Worm (Caenorhabditis elegans): ENCODE measurements around the gene npp-22.
A peak's percentile ranks its signal among the peaks of the same experiment; 100 is the strongest.

The npp-22 gene

DNA sequence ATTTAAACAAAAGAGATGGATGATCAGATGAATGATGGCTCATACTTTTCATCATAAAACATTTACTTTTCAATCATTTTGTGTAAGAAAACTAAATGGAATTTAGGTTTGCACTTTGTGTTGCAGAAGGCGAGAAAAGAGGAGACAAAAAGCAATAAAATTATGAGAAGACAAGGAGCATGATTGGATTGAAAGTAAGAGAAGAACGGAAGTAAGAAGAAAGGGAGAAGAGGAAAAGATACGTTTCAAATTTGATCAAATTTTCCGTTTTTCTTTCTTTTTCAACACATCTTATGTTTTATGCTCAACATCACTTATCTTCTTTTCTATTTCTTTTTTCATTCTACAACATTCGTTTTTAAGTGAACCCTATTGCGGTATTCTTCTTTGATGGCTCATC is 28.6 kb downstream of the npp-22 start:
- no peak for TF ChIP-seq lin-13 (tag; optimal IDR thresholded peaks at IDR 0.05)
- TF ChIP-seq ces-1 (GFP tag; optimal IDR thresholded peaks at IDR 0.05): peak; percentile 81
- no peak for TF ChIP-seq sem-2 (GFP tag; optimal IDR thresholded peaks at IDR 0.05)
- TF ChIP-seq unc-39 (tag; optimal IDR thresholded peaks at IDR 0.05): no peak

DNA sequence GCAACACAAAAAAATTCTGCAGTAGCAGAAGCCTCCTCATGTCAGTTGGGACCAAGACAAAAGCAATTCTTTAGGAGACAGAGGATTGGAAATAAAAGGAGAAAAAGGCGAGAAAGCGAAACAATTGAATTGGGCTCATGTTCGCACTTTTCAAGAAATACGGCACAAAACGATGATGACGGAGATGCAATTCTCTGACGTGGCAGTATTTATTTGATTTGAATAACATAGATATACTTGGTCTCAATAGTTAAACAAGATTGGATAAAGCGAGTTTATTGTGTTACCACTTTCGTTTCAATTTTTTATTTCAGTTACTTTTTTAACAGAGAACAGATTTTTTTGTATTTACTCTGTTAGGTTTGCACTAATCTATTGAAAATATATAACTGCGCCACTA is 35.8 kb downstream of the npp-22 start:
- TF ChIP-seq ces-1 (GFP tag; optimal IDR thresholded peaks at IDR 0.05): peak; percentile 84
- TF ChIP-seq sem-2 (GFP tag; optimal IDR thresholded peaks at IDR 0.05): no peak

DNA sequence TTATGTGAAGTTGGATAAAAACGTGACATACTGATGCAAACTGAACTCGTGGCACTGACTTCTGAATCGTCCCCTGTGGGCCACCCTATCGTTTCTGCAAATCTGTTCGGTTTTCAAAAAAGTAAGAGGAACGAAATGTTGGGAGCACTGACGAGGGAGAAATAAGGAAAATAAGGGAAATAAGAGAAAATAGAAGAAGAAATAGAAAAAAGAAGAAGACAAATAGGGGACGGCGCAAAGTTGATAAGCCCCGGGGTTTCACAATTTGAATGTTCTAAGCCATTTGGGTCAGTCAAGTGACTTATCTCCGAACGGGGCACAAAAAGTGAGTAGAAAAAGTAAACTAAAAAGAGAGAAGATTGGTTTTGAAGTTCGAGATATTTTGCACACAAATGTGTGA is 37.7 kb downstream of the npp-22 start, which contains the start of gene W05E10.5:
Gene W05E10.5, minus strand, starts transcription at position 101 of the 400 bp plus-strand sequence.
- TF ChIP-seq drap-1 (GFP tag; optimal IDR thresholded peaks at IDR 0.05) (no peak), lin-32 (GFP tag; optimal IDR thresholded peaks at IDR 0.05) (no peak), lin-13 (tag; optimal IDR thresholded peaks at IDR 0.05) (no peak), sptf-1 (tag; optimal IDR thresholded peaks at IDR 0.05) (no peak), tbx-8 (GFP tag; optimal IDR thresholded peaks at IDR 0.05) (no peak), elt-1 (tag; optimal IDR thresholded peaks at IDR 0.05; ENCODE audit: borderline replicate concordance, insufficient read depth) (no peak)

DNA sequence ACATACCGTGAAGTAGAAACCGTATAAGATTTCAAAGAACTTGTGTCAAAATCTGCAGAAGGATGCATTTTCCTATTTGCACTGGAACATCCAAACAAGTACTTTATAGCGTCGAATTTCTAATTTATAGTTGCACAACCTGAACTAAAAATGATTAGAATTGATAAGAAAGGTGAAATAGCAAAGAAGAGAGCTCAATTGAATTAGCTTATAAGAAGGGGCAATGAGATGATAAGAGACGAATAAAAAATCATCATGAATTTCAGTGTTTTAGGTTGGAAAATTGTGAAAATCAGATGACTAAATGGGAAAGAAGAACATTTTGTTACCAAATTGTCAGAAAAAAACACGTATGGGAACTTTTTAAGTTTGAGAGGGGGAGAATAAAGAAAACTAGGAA is 41.7 kb downstream of the npp-22 start, which contains the start of gene W05E10.1:
Gene W05E10.1, minus strand, starts transcription at position 139 of the 400 bp plus-strand sequence.
- TF ChIP-seq zip-8 (tag; optimal IDR thresholded peaks at IDR 0.05) (no peak), sem-2 (GFP tag; optimal IDR thresholded peaks at IDR 0.05) (no peak), unc-62 (GFP tag; optimal IDR thresholded peaks at IDR 0.05) (no peak), bed-3 (GFP tag; optimal IDR thresholded peaks at IDR 0.05) (no peak), ceh-43 (GFP tag; optimal IDR thresholded peaks at IDR 0.05) (no peak), elt-3 (tag; optimal IDR thresholded peaks at IDR 0.05) (no peak), mab-5 (tag; optimal IDR thresholded peaks at IDR 0.05) (no peak), nhr-76 (tag; optimal IDR thresholded peaks at IDR 0.05) (no peak), ztf-11 (tag; optimal IDR thresholded peaks at IDR 0.05) (no peak)

DNA sequence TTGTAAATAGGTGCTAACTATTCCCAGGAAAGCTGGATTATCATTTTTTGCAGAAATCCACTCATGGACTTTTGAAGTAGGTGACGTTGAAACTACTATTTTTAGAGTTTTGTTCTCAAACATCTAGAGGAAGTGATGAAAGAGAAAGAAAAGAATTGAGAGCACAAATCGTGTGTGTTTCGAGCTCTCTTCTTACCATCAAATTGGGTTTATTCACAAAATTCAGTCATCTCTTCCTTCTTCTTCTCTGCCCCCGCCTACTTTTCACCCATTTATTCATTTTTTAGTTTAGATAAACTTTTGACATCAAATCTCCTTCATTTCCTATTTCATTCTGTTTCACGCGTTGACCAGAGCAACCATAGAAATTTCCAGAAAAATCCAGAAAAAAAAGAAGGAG is 46.4 kb downstream of the npp-22 start, which contains the start of gene W05E10.2:
Gene W05E10.2, plus strand, starts transcription at position 301 of the 400 bp plus-strand sequence.
- TF ChIP-seq bed-3 (GFP tag; optimal IDR thresholded peaks at IDR 0.05) (no peak), ces-1 (GFP tag; optimal IDR thresholded peaks at IDR 0.05) (peak; percentile 33)

DNA sequence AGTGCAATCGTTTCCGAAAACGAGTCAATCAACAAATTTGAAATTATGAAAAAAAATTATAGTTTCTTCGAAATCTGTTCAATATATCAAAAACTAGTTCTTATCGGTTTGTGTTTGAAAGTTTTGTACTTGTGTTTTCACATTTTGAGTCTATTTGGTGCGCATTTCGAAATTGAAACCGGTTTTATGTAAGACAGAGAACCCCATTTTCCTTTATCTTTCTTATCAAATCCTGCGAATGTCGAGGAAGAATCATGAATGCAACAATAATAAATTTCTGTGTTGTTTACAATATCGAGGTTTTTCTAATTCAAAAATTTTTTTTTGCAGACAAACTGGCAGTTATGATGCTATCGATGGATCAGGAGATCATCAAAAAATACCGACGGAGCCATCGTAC is 50.4 kb downstream of the npp-22 start:
- TF ChIP-seq unc-120 (tag; optimal IDR thresholded peaks at IDR 0.05; ENCODE audit: poor library complexity, severe bottlenecking) (no peak), nhr-76 (tag; optimal IDR thresholded peaks at IDR 0.05) (no peak), unc-62 (GFP tag; optimal IDR thresholded peaks at IDR 0.05) (no peak), nhr-12 (tag; optimal IDR thresholded peaks at IDR 0.05) (no peak), ces-1 (GFP tag; optimal IDR thresholded peaks at IDR 0.05) (no peak), ceh-43 (GFP tag; optimal IDR thresholded peaks at IDR 0.05) (no peak), M03D4.4 (tag; optimal IDR thresholded peaks at IDR 0.05) (no peak), lin-13 (tag; optimal IDR thresholded peaks at IDR 0.05) (no peak), nhr-2 (tag; optimal IDR thresholded peaks at IDR 0.05) (no peak), snpc-4 (tag; optimal IDR thresholded peaks at IDR 0.05) (no peak), elt-1 (tag; optimal IDR thresholded peaks at IDR 0.05; ENCODE audit: borderline replicate concordance, insufficient read depth) (no peak), mab-5 (tag; optimal IDR thresholded peaks at IDR 0.05) (no peak), mep-1 (tag; optimal IDR thresholded peaks at IDR 0.05) (no peak), lin-32 (GFP tag; optimal IDR thresholded peaks at IDR 0.05) (no peak)

Data from whole organism, mixed stage, embryonic.